Fruit fly (Drosophila melanogaster) Kc167 (cell line): Measurements from ENCODE around the gene CheB38a.

Source experiments
- Myc ChIP-seq: fragments of >200 bp; optimal IDR thresholded peaks from 2 replicates; lab custom pipeline; 2017; ENCODE audit warnings: missing external identifiers
- Sin3A ChIP-seq: fragments of >200 bp; optimal IDR thresholded peaks from 2 replicates; lab custom pipeline; 2018; ENCODE audit warnings: missing external identifiers
- h ChIP-seq: fragments of >200 bp; optimal IDR thresholded peaks from 3 replicates; lab custom pipeline; 2018; ENCODE audit warnings: missing external identifiers
- psq ChIP-seq: fragments of >200 bp; optimal IDR thresholded peaks from 2 replicates; lab custom pipeline; 2017; ENCODE audit warnings: missing external identifiers

dm6 chr2L:20776940-20777502 is 41.3 kb downstream of the CheB38a start:
- TF ChIP-seq Sin3A = no peak
- no peak for TF ChIP-seq Myc
- no peak for TF ChIP-seq psq
- no peak for TF ChIP-seq h
